Worm (Caenorhabditis elegans): ENCODE measurements around the gene W09C2.10.

W09C2.10 gene

DNA sequence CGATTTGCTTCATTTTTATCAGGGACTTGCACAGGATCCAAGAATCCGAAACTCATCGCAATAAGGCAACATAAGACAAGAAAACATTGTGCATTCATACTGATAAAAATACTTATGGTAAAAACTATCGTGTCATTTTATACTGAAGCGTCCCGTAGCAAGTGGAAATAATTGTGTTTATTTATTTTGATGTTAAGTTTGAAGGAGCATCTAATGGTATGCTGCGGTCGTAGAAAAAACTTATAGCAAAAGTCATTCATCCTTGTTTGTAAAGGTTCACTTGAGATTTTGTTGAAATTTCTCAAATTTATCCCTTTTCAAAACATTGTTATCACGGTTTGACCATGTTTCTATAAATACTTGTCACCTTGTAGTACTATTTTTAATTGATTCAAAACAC, at the start of gene W09C2.10:
TSS of gene W09C2.10 (minus strand) at position 101 of the 400 bp plus-strand sequence.
- no peak for TF ChIP-seq dmd-8 (GFP tag; IDR thresholded peaks at IDR 0.05)
- no peak for TF ChIP-seq arid-1 (GFP tag; conservative IDR thresholded peaks at IDR 0.05)
- TF ChIP-seq F26F4.8 (GFP tag; conservative IDR thresholded peaks at IDR 0.05), result no peak
- no peak for TF ChIP-seq R02D3.7 (tag; optimal IDR thresholded peaks at IDR 0.05)
- TF ChIP-seq lsy-2 (tag; optimal IDR thresholded peaks at IDR 0.05), result no peak
- no peak for TF ChIP-seq tag-97 (GFP tag; IDR thresholded peaks at IDR 0.05)
- no peak for TF ChIP-seq zip-11 (GFP tag; IDR thresholded peaks at IDR 0.05)
- TF ChIP-seq nhr-25 (tag; optimal IDR thresholded peaks at IDR 0.05; ENCODE audit: borderline replicate concordance, insufficient read depth), result no peak
- no peak for TF ChIP-seq ZK337.2 (GFP tag; IDR thresholded peaks at IDR 0.05)

DNA sequence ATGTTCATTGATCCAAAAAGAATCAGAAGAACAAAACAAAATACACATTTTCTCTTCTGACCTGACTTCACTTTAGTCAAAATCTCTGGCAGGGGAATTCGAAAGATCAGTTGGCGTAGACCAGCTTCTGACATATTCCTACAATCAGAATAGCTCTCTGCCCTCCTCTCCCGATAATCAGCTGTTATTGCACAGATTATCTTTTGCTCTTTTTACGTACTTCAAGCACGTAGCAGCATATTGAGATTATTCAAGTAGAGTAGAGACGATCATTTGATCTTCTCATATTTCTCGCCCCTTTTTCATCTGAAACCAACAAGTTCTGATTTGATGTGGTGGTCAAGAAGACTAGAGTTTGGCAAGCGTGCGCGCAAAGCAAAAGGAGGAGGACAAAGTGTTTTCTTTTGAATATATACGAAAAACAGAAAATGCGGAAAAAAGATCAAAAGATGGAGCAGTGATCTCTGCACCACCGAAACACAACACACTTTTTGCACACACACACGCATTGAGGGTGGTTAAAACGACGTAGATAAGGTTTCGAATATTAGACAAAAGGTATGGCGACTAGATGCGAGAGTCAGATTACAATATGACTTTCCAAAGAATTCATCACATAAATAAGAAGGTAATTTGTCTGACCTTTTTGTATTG, 48.9 kb upstream of the W09C2.10 start:
- TF ChIP-seq lin-15B (tag; optimal IDR thresholded peaks at IDR 0.05), result no peak
- no peak for TF ChIP-seq fos-1 (tag; optimal IDR thresholded peaks at IDR 0.05)
- TF ChIP-seq unc-62 (GFP tag; optimal IDR thresholded peaks at IDR 0.05 in 1 of 2), result peak in 1 of 2 experiments; percentile 94
- TF ChIP-seq unc-62 (tag; optimal IDR thresholded peaks at IDR 0.05), result no peak
- peak; percentile 56 for TF ChIP-seq dve-1 (tag; optimal IDR thresholded peaks at IDR 0.05; ENCODE audit: insufficient read depth)
- TF ChIP-seq zfp-3 (GFP tag; conservative IDR thresholded peaks at IDR 0.05), result 0 out of 2 replicates have a peak, but pooled peaks have one; percentile 16
- TF ChIP-seq aha-1 (tag), result peak; percentile 77
- no peak for TF ChIP-seq zip-2 (tag; optimal IDR thresholded peaks at IDR 0.05)
- TF ChIP-seq ctbp-1 (GFP tag; IDR thresholded peaks at IDR 0.05), result 0 out of 2 replicates have a peak, but pooled peaks have one; percentile 53
- no peak for TF ChIP-seq R02D3.7 (tag; optimal IDR thresholded peaks at IDR 0.05)
- TF ChIP-seq tag-97 (GFP tag; IDR thresholded peaks at IDR 0.05), result no peak
- TF ChIP-seq dpl-1 (GFP tag; optimal IDR thresholded peaks at IDR 0.05), result no peak
- TF ChIP-seq pqm-1 (tag; optimal IDR thresholded peaks at IDR 0.05), result peak; percentile 25
- no peak for TF ChIP-seq ama-1 (optimal IDR thresholded peaks at IDR 0.05)
- no peak for TF ChIP-seq F44E2.7 (GFP tag; IDR thresholded peaks at IDR 0.05)
- no peak for TF ChIP-seq spr-3 (GFP tag; optimal IDR thresholded peaks at IDR 0.05)
- no peak for TF ChIP-seq nhr-6 (tag; optimal IDR thresholded peaks at IDR 0.05)
- TF ChIP-seq mxl-3 (GFP tag; optimal IDR thresholded peaks at IDR 0.05), result peak; percentile 1
- no peak for TF ChIP-seq F37D6.2 (tag; optimal IDR thresholded peaks at IDR 0.05)
- TF ChIP-seq mep-1 (tag; optimal IDR thresholded peaks at IDR 0.05), result peak; percentile 2
- TF ChIP-seq nhr-48 (tag; optimal IDR thresholded peaks at IDR 0.05), result no peak
- no peak for TF ChIP-seq egl-27 (tag; optimal IDR thresholded peaks at IDR 0.05)
- TF ChIP-seq D1046.2 (GFP tag; IDR thresholded peaks at IDR 0.05), result no peak
- TF ChIP-seq dmd-8 (GFP tag; IDR thresholded peaks at IDR 0.05), result no peak
- TF ChIP-seq daf-16 (GFP tag; optimal IDR thresholded peaks at IDR 0.05), result no peak
- TF ChIP-seq daf-16 (tag; optimal IDR thresholded peaks at IDR 0.05), result peak; percentile 61
- peak; percentile 3 for TF ChIP-seq nhr-10 (tag; optimal IDR thresholded peaks at IDR 0.05)
- no peak for TF ChIP-seq cey-2 (tag; optimal IDR thresholded peaks at IDR 0.05; ENCODE audit: borderline replicate concordance, insufficient read depth)
- no peak for TF ChIP-seq nhr-11 (tag; optimal IDR thresholded peaks at IDR 0.05)
- TF ChIP-seq dmd-9 (GFP tag; IDR thresholded peaks at IDR 0.05), result 0 out of 2 replicates have a peak, but pooled peaks have one; percentile 9
- TF ChIP-seq T26A8.4 (GFP tag; IDR thresholded peaks at IDR 0.05), result no peak
- no peak for TF ChIP-seq set-16 (GFP tag; IDR thresholded peaks at IDR 0.05)
- TF ChIP-seq mdt-29 (GFP tag; IDR thresholded peaks at IDR 0.05), result no peak
- no peak for TF ChIP-seq fkh-10 (GFP tag; optimal IDR thresholded peaks at IDR 0.05)
- TF ChIP-seq hlh-11 (tag; optimal IDR thresholded peaks at IDR 0.05), result peak; percentile 27
- no peak for TF ChIP-seq daf-19 (GFP tag; conservative IDR thresholded peaks at IDR 0.05)
- TF ChIP-seq ceh-44 (GFP tag; IDR thresholded peaks at IDR 0.05), result no peak
- TF ChIP-seq nhr-28 (tag; optimal IDR thresholded peaks at IDR 0.05), result peak; percentile 4
- no peak for TF ChIP-seq ceh-20 (GFP tag; IDR thresholded peaks at IDR 0.05)
- no peak for TF ChIP-seq ceh-82 (tag; optimal IDR thresholded peaks at IDR 0.05)
- TF ChIP-seq attf-4 (tag; optimal IDR thresholded peaks at IDR 0.05), result no peak
- peak in 1 of 2 experiments; percentile 22 for TF ChIP-seq mdl-1 (tag; optimal IDR thresholded peaks at IDR 0.05)
- TF ChIP-seq ZK546.5 (tag; optimal IDR thresholded peaks at IDR 0.05), result no peak
- TF ChIP-seq ces-1 (GFP tag; optimal IDR thresholded peaks at IDR 0.05), result no peak
